Worm (Caenorhabditis elegans): ENCODE data around the gene Y39E4B.13.

Y39E4B.13 gene

ce11 chrIII:13070548-13071050 lies 20.3 kb upstream of the Y39E4B.13 start, which contains the start of gene Y39E4B.6 (continued):
- TF ChIP-seq F57C9.4 (tag; optimal IDR thresholded peaks at IDR 0.05) (peak; percentile 27), ztf-3 (GFP tag; optimal IDR thresholded peaks at IDR 0.05) (peak; percentile 82), unc-130 (GFP tag; optimal IDR thresholded peaks at IDR 0.05) (no peak), ceh-40 (GFP tag; IDR thresholded peaks at IDR 0.05) (no peak), repo-1 (tag; optimal IDR thresholded peaks at IDR 0.05) (peak; percentile 59), gei-17 (GFP tag; optimal IDR thresholded peaks at IDR 0.05) (peak; percentile 62), madf-6 (GFP tag; IDR thresholded peaks at IDR 0.05) (peak; percentile 47; the same call in 1 of the 2 replicates), hmg-20 (GFP tag; IDR thresholded peaks at IDR 0.05) (no peak; the same call in 1 of the 2 replicates), bed-2 (GFP tag; IDR thresholded peaks at IDR 0.05) (0 out of 2 replicates have a peak, but pooled peaks have one; percentile 33), sptf-2 (GFP tag; optimal IDR thresholded peaks at IDR 0.05) (no peak), chd-7 (tag; optimal IDR thresholded peaks at IDR 0.05) (peak; percentile 96), snpc-4 (GFP tag; optimal IDR thresholded peaks at IDR 0.05) (peak; percentile 23), snpc-4 (tag; optimal IDR thresholded peaks at IDR 0.05) (peak in 3 of 4 experiments; percentile 74 to 85 (median 85)), F23B12.7 (tag; optimal IDR thresholded peaks at IDR 0.05; ENCODE audit: insufficient read depth) (peak; percentile 81), F39B2.1 (GFP tag; IDR thresholded peaks at IDR 0.05) (no peak), zfh-2 (GFP tag; conservative IDR thresholded peaks at IDR 0.05) (peak; percentile 99), Y79H2A.3 (GFP tag; conservative IDR thresholded peaks at IDR 0.05) (peak; percentile 72; the same call in 1 of the 2 replicates), T07F8.4 (tag; optimal IDR thresholded peaks at IDR 0.05) (peak; percentile 68), F10E7.11 (tag; optimal IDR thresholded peaks at IDR 0.05) (peak; percentile 10), ama-1 (optimal IDR thresholded peaks at IDR 0.05) (peak; percentile 95), ama-1 (GFP tag; optimal IDR thresholded peaks at IDR 0.05) (no peak), bed-1 (GFP tag; IDR thresholded peaks at IDR 0.05) (no peak), attf-5 (GFP tag; optimal IDR thresholded peaks at IDR 0.05) (peak; percentile 98), nhr-27 (tag; optimal IDR thresholded peaks at IDR 0.05) (peak; percentile 29), pbrm-1 (GFP tag; IDR thresholded peaks at IDR 0.05) (peak; percentile 95), dpff-1 (tag; optimal IDR thresholded peaks at IDR 0.05) (no peak), ceh-27 (GFP tag; optimal IDR thresholded peaks at IDR 0.05) (peak; percentile 98), snpc-1.1 (tag; optimal IDR thresholded peaks at IDR 0.05; ENCODE audit: insufficient read depth) (no peak), somi-1 (GFP tag; optimal IDR thresholded peaks at IDR 0.05) (peak; percentile 97), nhr-179 (tag; optimal IDR thresholded peaks at IDR 0.05) (no peak), lag-1 (GFP tag; IDR thresholded peaks at IDR 0.05) (no peak), madf-10 (tag; optimal IDR thresholded peaks at IDR 0.05) (peak; percentile 96)

ce11 chrIII:13071432-13072259 lies 19.3 kb upstream of the Y39E4B.13 start:
- TF ChIP-seq snpc-1.1 (tag; optimal IDR thresholded peaks at IDR 0.05; ENCODE audit: insufficient read depth) (no peak), lin-40 (tag; optimal IDR thresholded peaks at IDR 0.05) (peak; percentile 43), hmg-1.2 (GFP tag; IDR thresholded peaks at IDR 0.05) (peak; percentile 87), die-1 (tag; optimal IDR thresholded peaks at IDR 0.05) (no peak), lin-35 (GFP tag; optimal IDR thresholded peaks at IDR 0.05) (peak in 1 of 3 experiments; percentile 11), lin-26 (GFP tag; IDR thresholded peaks at IDR 0.05) (0 out of 2 replicates have a peak, but pooled peaks have one; percentile 23), F23B12.7 (tag; optimal IDR thresholded peaks at IDR 0.05; ENCODE audit: insufficient read depth) (no peak), madf-6 (GFP tag; IDR thresholded peaks at IDR 0.05) (no peak), athp-1 (tag; optimal IDR thresholded peaks at IDR 0.05) (no peak), nfya-1 (tag; optimal IDR thresholded peaks at IDR 0.05; ENCODE audit: borderline replicate concordance, insufficient read depth) (no peak), lir-1 (GFP tag; conservative IDR thresholded peaks at IDR 0.05) (0 out of 2 replicates have a peak, but pooled peaks have one; percentile 13), pbrm-1 (GFP tag; IDR thresholded peaks at IDR 0.05) (0 out of 2 replicates have a peak, but pooled peaks have one; percentile 15), dpl-1 (GFP tag; optimal IDR thresholded peaks at IDR 0.05) (no peak), Y53F4B.3 (GFP tag; IDR thresholded peaks at IDR 0.05) (no peak), zfh-2 (GFP tag; conservative IDR thresholded peaks at IDR 0.05) (peak; percentile 79), B0336.3 (GFP tag; IDR thresholded peaks at IDR 0.05) (0 out of 2 replicates have a peak, but pooled peaks have one; percentile 11), Y95B8A.8 (GFP tag; IDR thresholded peaks at IDR 0.05) (0 out of 2 replicates have a peak, but pooled peaks have one; percentile 19)

All from whole organism, young adult.